Fruit fly (Drosophila melanogaster): ENCODE results near the gene CG9356.

Gene CG9356

dm6 chr3R:9399951-9400392 is 4.1 kb downstream of the CG9356 start, which contains the start of gene CG34117 (continued):
- TF ChIP-seq esg (GFP tag; conservative IDR thresholded peaks at IDR 0.05) (peak; percentile 72), CG18764 (GFP tag; optimal IDR thresholded peaks at IDR 0.05) (peak; percentile 67), CG14441 (GFP tag; IDR thresholded peaks at IDR 0.05) (peak; percentile 75; the same call in 1 of the 2 replicates), ranshi (GFP tag; IDR thresholded peaks at IDR 0.05) (peak; percentile 87), Stat92E (GFP tag; optimal IDR thresholded peaks at IDR 0.05) (no peak), CG34422 (GFP tag; IDR thresholded peaks at IDR 0.05) (peak; percentile 88), CG31441 (GFP tag; IDR thresholded peaks at IDR 0.05) (peak; percentile 79), slbo (GFP tag; IDR thresholded peaks at IDR 0.05) (peak; percentile 92)

DNA sequence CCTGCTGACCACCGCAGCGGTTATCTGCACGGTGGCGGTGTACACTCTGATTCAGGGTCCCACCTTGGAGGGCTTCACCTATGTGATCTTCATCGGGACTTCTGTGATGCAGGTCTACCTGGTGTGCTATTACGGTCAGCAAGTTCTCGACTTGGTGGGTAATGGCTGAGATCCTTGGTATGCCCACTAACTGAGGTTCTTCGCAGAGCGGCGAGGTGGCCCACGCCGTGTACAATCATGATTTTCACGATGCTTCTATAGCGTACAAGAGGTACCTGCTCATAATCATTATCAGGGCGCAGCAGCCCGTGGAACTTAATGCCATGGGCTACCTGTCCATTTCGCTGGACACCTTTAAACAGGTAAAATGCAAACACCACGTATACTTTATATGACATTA is 5.0 kb downstream of the CG9356 start:
- no peak for TF ChIP-seq corto (GFP tag; optimal IDR thresholded peaks at IDR 0.05)
- TF ChIP-seq Rfx (GFP tag; IDR thresholded peaks at IDR 0.05) = no peak
- no peak for TF ChIP-seq CG1603 (tag; optimal IDR thresholded peaks at IDR 0.05)
- peak; percentile 5 for TF ChIP-seq CG15479 (GFP tag; optimal IDR thresholded peaks at IDR 0.05)
- TF ChIP-seq insv (GFP tag; optimal IDR thresholded peaks at IDR 0.05) = no peak
- TF ChIP-seq CG7745 (tag; optimal IDR thresholded peaks at IDR 0.05) = no peak
- TF ChIP-seq cad (GFP tag; optimal IDR thresholded peaks at IDR 0.05) = peak; percentile 43
- TF ChIP-seq emc (GFP tag; optimal IDR thresholded peaks at IDR 0.05) = no peak
- TF ChIP-seq CG15696 (tag; optimal IDR thresholded peaks at IDR 0.05) = no peak
- TF ChIP-seq CG13287 (GFP tag; IDR thresholded peaks at IDR 0.05; ENCODE audit: partially characterized antibody) = no peak
- TF ChIP-seq unpg (GFP tag; optimal IDR thresholded peaks at IDR 0.05) = no peak
- no peak for TF ChIP-seq Dll (GFP tag; IDR thresholded peaks at IDR 0.05; ENCODE audit: partially characterized antibody)
- no peak for TF ChIP-seq Atf6 (GFP tag; IDR thresholded peaks at IDR 0.05)
- no peak for TF ChIP-seq CG15601 (tag; optimal IDR thresholded peaks at IDR 0.05)
- TF ChIP-seq pan (optimal IDR thresholded peaks at IDR 0.05) = no peak
- no peak for TF ChIP-seq pan (GFP tag; optimal IDR thresholded peaks at IDR 0.05 in 1 of 2, IDR thresholded peaks at IDR 0.05 in 1 of 2)
- no peak for TF ChIP-seq scrt (GFP tag; optimal IDR thresholded peaks at IDR 0.05)
- TF ChIP-seq zen (tag; optimal IDR thresholded peaks at IDR 0.05) = peak; percentile 58
- no peak for TF ChIP-seq Bgb (GFP tag; IDR thresholded peaks at IDR 0.05; ENCODE audit: partially characterized antibody)
- peak in 1 of 2 experiments; percentile 67 for TF ChIP-seq tll (GFP tag; optimal IDR thresholded peaks at IDR 0.05)
- TF ChIP-seq CG6689 (GFP tag; IDR thresholded peaks at IDR 0.05) = no peak
- no peak for TF ChIP-seq CrebB (tag; optimal IDR thresholded peaks at IDR 0.05)
- no peak for TF ChIP-seq br (optimal IDR thresholded peaks at IDR 0.05)
- TF ChIP-seq CG10431 (GFP tag; optimal IDR thresholded peaks at IDR 0.05) = no peak
- no peak for TF ChIP-seq wor (GFP tag; IDR thresholded peaks at IDR 0.05)

dm6 chr3R:9397890-9398289 is 6.2 kb downstream of the CG9356 start, which contains the start of gene Or85f:
Gene Or85f (plus strand): TSS chr3R:9398190.
- TF ChIP-seq Dll (GFP tag; IDR thresholded peaks at IDR 0.05; ENCODE audit: partially characterized antibody) = no peak
- TF ChIP-seq MTF-1 (GFP tag; optimal IDR thresholded peaks at IDR 0.05; ENCODE audit: borderline replicate concordance) = no peak
- no peak for TF ChIP-seq CG17361 (GFP tag; IDR thresholded peaks at IDR 0.05)
- no peak for TF ChIP-seq crc (GFP tag; optimal IDR thresholded peaks at IDR 0.05)
- TF ChIP-seq CG7357 (GFP tag; IDR thresholded peaks at IDR 0.05) = no peak
- TF ChIP-seq CG34376 (GFP tag; optimal IDR thresholded peaks at IDR 0.05) = no peak
- TF ChIP-seq eyg (GFP tag; optimal IDR thresholded peaks at IDR 0.05) = no peak

Data from whole organism, embryonic.